Worm (Caenorhabditis elegans): ENCODE results near the gene D2096.6.

ce11 chrIV:8342385-8342784, 26.6 kb downstream of the D2096.6 start, which contains the start of gene lgc-5:
- TF ChIP-seq sem-2 (GFP tag; optimal IDR thresholded peaks at IDR 0.05): no peak
- no peak for TF ChIP-seq nhr-28 (tag; optimal IDR thresholded peaks at IDR 0.05)
- TF ChIP-seq lin-13 (tag; optimal IDR thresholded peaks at IDR 0.05): no peak
- no peak for TF ChIP-seq blmp-1 (tag; optimal IDR thresholded peaks at IDR 0.05)
